Worm (Caenorhabditis elegans) whole organism, early embryonic: ENCODE results near the gene znf-622.

Experiments
- B0310.2 ChIP-seq: sonication (generic microtip); optimal IDR thresholded peaks from 2 replicates; lab custom pipeline; 2016; ENCODE audit warnings: mild to moderate bottlenecking, missing genetic modification characterization, missing compliant biosample characterization
- F13C5.2 ChIP-seq: sonication (generic microtip); optimal IDR thresholded peaks from 2 replicates; lab custom pipeline; 2017; ENCODE audit warnings: mild to moderate bottlenecking, missing genetic modification characterization, inconsistent platforms, missing compliant biosample characterization
- aly-1 ChIP-seq: sonication (generic microtip); optimal IDR thresholded peaks from 2 replicates; lab custom pipeline; 2016; ENCODE audit warnings: missing genetic modification characterization, missing compliant biosample characterization
- ama-1 ChIP-seq: fragments of 150-350 bp; optimal IDR thresholded peaks from 2 replicates; lab custom pipeline; 2014
- ceh-13 ChIP-seq: fragments of 200-800 bp; sonication (Bioruptor generic); optimal IDR thresholded peaks from 2 replicates; lab custom pipeline; 2018; ENCODE audit warnings: mild to moderate bottlenecking, missing genetic modification characterization, missing compliant biosample characterization
- ceh-36 ChIP-seq: sonication (generic microtip); optimal IDR thresholded peaks from 2 replicates; lab custom pipeline; 2016; ENCODE audit warnings: missing genetic modification characterization, inconsistent platforms, missing compliant biosample characterization
- ets-7 ChIP-seq: sonication (generic microtip); optimal IDR thresholded peaks from 2 replicates; lab custom pipeline; 2016; ENCODE audit warnings: missing genotype, missing genetic modification characterization, missing compliant biosample characterization
- flt-1 ChIP-seq: fragments of 200-800 bp; sonication (Bioruptor generic); IDR thresholded peaks from 2 replicates; pipeline ENCODE4 v1.3.6; 2022; ENCODE audit warnings: missing genetic modification characterization, missing compliant biosample characterization
- hmbx-1 ChIP-seq: sonication (generic microtip); optimal IDR thresholded peaks from 2 replicates; lab custom pipeline; 2016; ENCODE audit warnings: mild to moderate bottlenecking, missing genetic modification characterization, missing compliant biosample characterization
- hmg-4 ChIP-seq: fragments of 200-800 bp; sonication (Bioruptor generic); optimal IDR thresholded peaks from 2 replicates; lab custom pipeline; 2018; ENCODE audit warnings: mild to moderate bottlenecking, missing genetic modification characterization, missing compliant biosample characterization
- hnd-1 ChIP-seq: sonication (generic microtip); optimal IDR thresholded peaks from 2 replicates; lab custom pipeline; 2016; ENCODE audit warnings: missing genetic modification characterization, missing compliant biosample characterization
- pes-1 ChIP-seq: fragments of 200-800 bp; sonication (Bioruptor generic); IDR thresholded peaks from 2 replicates; pipeline ENCODE4 v1.3.6; 2022; ENCODE audit warnings: missing genetic modification reagents, missing genetic modification characterization, missing compliant biosample characterization
- scrt-1 ChIP-seq: fragments of 200-800 bp; sonication (Bioruptor generic); IDR thresholded peaks from 2 replicates; pipeline ENCODE4 v1.3.6; 2022; ENCODE audit warnings: missing genetic modification characterization, missing compliant biosample characterization
- sea-1 ChIP-seq: fragments of 200-800 bp; sonication (Bioruptor generic); conservative IDR thresholded peaks from 2 replicates; pipeline ENCODE4 v1.3.6; 2022; ENCODE audit warnings: missing genetic modification characterization, missing compliant biosample characterization
- tbx-11 ChIP-seq: fragments of 200-800 bp; sonication (Bioruptor generic); IDR thresholded peaks from 2 replicates; pipeline ENCODE4 v1.3.6; 2022; ENCODE audit warnings: missing genetic modification characterization, missing compliant biosample characterization
- tbx-37 ChIP-seq: fragments of 200-800 bp; sonication (Bioruptor generic); conservative IDR thresholded peaks from 2 replicates; pipeline ENCODE4 v1.3.6; 2022; ENCODE audit warnings: missing genetic modification reagents, missing genetic modification characterization, missing compliant biosample characterization
- tra-4 ChIP-seq: sonication (generic microtip); optimal IDR thresholded peaks from 2 replicates; lab custom pipeline; 2017; ENCODE audit warnings: missing genetic modification characterization, missing compliant biosample characterization

znf-622 gene

ce11 chrIII:6395706-6396232 is 14.3 kb downstream of the znf-622 start, which contains the start of gene oatr-1:
Gene oatr-1, minus strand, starts transcription at chrIII:6396182.
- no peak for TF ChIP-seq tbx-11 (GFP tag; lab: Robert Waterston, UW)

ce11 chrIII:6396381-6396780 is 14.9 kb downstream of the znf-622 start:
- TF ChIP-seq tra-4 (tag; lab: Kevin White, UChicago) (no peak), ceh-36 (no peak), tbx-11 (GFP tag; lab: Robert Waterston, UW) (no peak), flt-1 (GFP tag; lab: Robert Waterston, UW) (no peak), tbx-37 (GFP tag; lab: Robert Waterston, UW) (no peak), scrt-1 (GFP tag; lab: Robert Waterston, UW) (no peak), ets-7 (tag; lab: Kevin White, UChicago) (no peak), B0310.2 (no peak), hnd-1 (no peak), hmg-4 (GFP tag; lab: Kevin White, UChicago) (no peak), aly-1 (no peak), sea-1 (GFP tag; lab: Robert Waterston, UW) (no peak), F13C5.2 (tag; lab: Kevin White, UChicago) (no peak), hmbx-1 (no peak), ama-1 (no peak)

- no peak for TF ChIP-seq sea-1 (GFP tag; lab: Robert Waterston, UW)
- TF ChIP-seq ama-1, result no peak
- TF ChIP-seq ets-7 (tag; lab: Kevin White, UChicago), result no peak
- TF ChIP-seq hmbx-1, result no peak
- TF ChIP-seq aly-1, result no peak
- no peak for TF ChIP-seq pes-1 (GFP tag; lab: Robert Waterston, UW)
- no peak for TF ChIP-seq ceh-36
- no peak for TF ChIP-seq scrt-1 (GFP tag; lab: Robert Waterston, UW)
- TF ChIP-seq ceh-13 (GFP tag; lab: Kevin White, UChicago), result no peak
- no peak for TF ChIP-seq F13C5.2 (tag; lab: Kevin White, UChicago)
- TF ChIP-seq B0310.2, result no peak
- TF ChIP-seq flt-1 (GFP tag; lab: Robert Waterston, UW), result no peak
- no peak for TF ChIP-seq tbx-11 (GFP tag; lab: Robert Waterston, UW)
- TF ChIP-seq tra-4 (tag; lab: Kevin White, UChicago), result no peak
- no peak for TF ChIP-seq hnd-1
- TF ChIP-seq hmg-4 (GFP tag; lab: Kevin White, UChicago), result no peak
Observed at ce11 chrIII:6398124-6398523, 16.7 kb downstream of the znf-622 start.

ce11 chrIII:6399424-6399823 is 18.0 kb downstream of the znf-622 start:
- no peak for TF ChIP-seq ets-7 (tag; lab: Kevin White, UChicago)

ce11 chrIII:6402346-6402745 is 20.9 kb downstream of the znf-622 start:
- no peak for TF ChIP-seq tbx-11 (GFP tag; lab: Robert Waterston, UW)
- no peak for TF ChIP-seq pes-1 (GFP tag; lab: Robert Waterston, UW)
- no peak for TF ChIP-seq hmbx-1
- TF ChIP-seq sea-1 (GFP tag; lab: Robert Waterston, UW), result no peak
- no peak for TF ChIP-seq tbx-37 (GFP tag; lab: Robert Waterston, UW)
- TF ChIP-seq tra-4 (tag; lab: Kevin White, UChicago), result no peak
- TF ChIP-seq aly-1, result no peak
- no peak for TF ChIP-seq ceh-13 (GFP tag; lab: Kevin White, UChicago)
- TF ChIP-seq ceh-36, result no peak
- TF ChIP-seq hnd-1, result no peak
- TF ChIP-seq flt-1 (GFP tag; lab: Robert Waterston, UW), result no peak
- no peak for TF ChIP-seq F13C5.2 (tag; lab: Kevin White, UChicago)
- no peak for TF ChIP-seq scrt-1 (GFP tag; lab: Robert Waterston, UW)
- no peak for TF ChIP-seq ets-7 (tag; lab: Kevin White, UChicago)
- TF ChIP-seq B0310.2, result no peak
- no peak for TF ChIP-seq ama-1
- no peak for TF ChIP-seq hmg-4 (GFP tag; lab: Kevin White, UChicago)

ce11 chrIII:6402810-6403209 is 21.4 kb downstream of the znf-622 start:
- no peak for TF ChIP-seq hnd-1
- no peak for TF ChIP-seq flt-1 (GFP tag; lab: Robert Waterston, UW)
- no peak for TF ChIP-seq tbx-37 (GFP tag; lab: Robert Waterston, UW)
- no peak for TF ChIP-seq tbx-11 (GFP tag; lab: Robert Waterston, UW)
- no peak for TF ChIP-seq aly-1
- no peak for TF ChIP-seq hmbx-1
- TF ChIP-seq ceh-13 (GFP tag; lab: Kevin White, UChicago), result no peak

- no peak for TF ChIP-seq F13C5.2 (tag; lab: Kevin White, UChicago)
- TF ChIP-seq tra-4 (tag; lab: Kevin White, UChicago), result no peak
- TF ChIP-seq B0310.2, result no peak
- TF ChIP-seq hmg-4 (GFP tag; lab: Kevin White, UChicago), result no peak
- TF ChIP-seq hnd-1, result no peak
- TF ChIP-seq pes-1 (GFP tag; lab: Robert Waterston, UW), result no peak
- no peak for TF ChIP-seq scrt-1 (GFP tag; lab: Robert Waterston, UW)
- TF ChIP-seq tbx-11 (GFP tag; lab: Robert Waterston, UW), result no peak
- TF ChIP-seq ets-7 (tag; lab: Kevin White, UChicago), result no peak
- no peak for TF ChIP-seq ceh-36
- TF ChIP-seq aly-1, result no peak
- TF ChIP-seq ceh-13 (GFP tag; lab: Kevin White, UChicago), result no peak
- TF ChIP-seq ama-1, result no peak
Observed at ce11 chrIII:6405121-6405520, 23.7 kb downstream of the znf-622 start.

- TF ChIP-seq hmbx-1 (no peak), flt-1 (GFP tag; lab: Robert Waterston, UW) (no peak), B0310.2 (no peak)
Observed at ce11 chrIII:6406829-6407228, 25.4 kb downstream of the znf-622 start, which contains the start of gene let-756. Gene let-756, plus strand, starts transcription at chrIII:6407129.
